Worm (Caenorhabditis elegans) whole organism, young adult: Measurements from ENCODE around the gene sde-2.

Experiments used
- atf-7 ChIP-seq: sonication (generic microtip); optimal IDR thresholded peaks from 2 replicates; lab custom pipeline; 2017; ENCODE audit warnings: mild to moderate bottlenecking, missing genetic modification characterization, missing compliant biosample characterization
- ceh-27 ChIP-seq: fragments of 200-800 bp; sonication (Bioruptor generic); optimal IDR thresholded peaks from 2 replicates; lab custom pipeline; 2018; ENCODE audit warnings: mild to moderate bottlenecking, missing genetic modification characterization, moderate library complexity, missing compliant biosample characterization
- him-1 ChIP-seq: sonication (generic microtip); optimal IDR thresholded peaks from 2 replicates; lab custom pipeline; 2016; ENCODE audit warnings: missing genotype, missing genetic modification reagents, missing genetic modification characterization, missing compliant biosample characterization
- pha-4 ChIP-seq: fragments of 150-350 bp; sonication (generic microtip); optimal IDR thresholded peaks from 2 replicates; lab custom pipeline; 2014; ENCODE audit warnings: missing biosample characterization, missing genetic modification reagents, missing genetic modification characterization
- rcor-1 ChIP-seq: fragments of 200-800 bp; sonication (Bioruptor generic); IDR thresholded peaks from 2 replicates; pipeline ENCODE4 v1.3.6; 2022; ENCODE audit warnings: missing genetic modification reagents, missing genetic modification characterization, missing compliant biosample characterization
- tbp1 ChIP-seq: fragments of 200-800 bp; sonication (Bioruptor generic); optimal IDR thresholded peaks from 2 replicates; lab custom pipeline; 2018; ENCODE audit warnings: mild to moderate bottlenecking, missing genetic modification characterization, missing compliant biosample characterization

ce11 chrV:13659219-13659618 lies 31.8 kb downstream of the sde-2 start:
- TF ChIP-seq ceh-27 (GFP tag; lab: Kevin White, UChicago) (no peak), pha-4 (tag; lab: Kevin White, UChicago) (no peak), atf-7 (tag; lab: Kevin White, UChicago) (no peak), rcor-1 (GFP tag; lab: Robert Waterston, UW) (no peak), him-1 (no peak), tbp1 (GFP tag; lab: Kevin White, UChicago) (peak; percentile 8)
